Worm (Caenorhabditis elegans) whole organism, L1 larva: ENCODE measurements around the gene cutl-1.

Experiments used
- ama-1 ChIP-seq: fragments of 150-350 bp; optimal IDR thresholded peaks from 2 replicates; lab custom pipeline; 2014
- grh-1 ChIP-seq: fragments of 200-800 bp; sonication (Bioruptor generic); IDR thresholded peaks from 2 replicates; pipeline ENCODE4 v1.3.6; 2022; ENCODE audit warnings: missing genetic modification reagents, missing genetic modification characterization, missing compliant biosample characterization
- lsy-2 ChIP-seq, 2 experiments: fragments of 150-350 bp; optimal IDR thresholded peaks; 2 replicates each; lab custom pipeline; 2014; ENCODE audit warnings: missing biosample characterization in 2 of 2, missing genetic modification characterization in 2 of 2
- unc-98 ChIP-seq: fragments of 200-800 bp; sonication (Bioruptor generic); IDR thresholded peaks from 2 replicates; pipeline ENCODE4 v1.3.6; 2022; ENCODE audit warnings: missing genetic modification characterization, missing compliant biosample characterization
- zag-1 ChIP-seq: fragments of 150-350 bp; optimal IDR thresholded peaks from 2 replicates; lab custom pipeline; 2014; ENCODE audit warnings: missing biosample characterization, missing genetic modification characterization

DNA sequence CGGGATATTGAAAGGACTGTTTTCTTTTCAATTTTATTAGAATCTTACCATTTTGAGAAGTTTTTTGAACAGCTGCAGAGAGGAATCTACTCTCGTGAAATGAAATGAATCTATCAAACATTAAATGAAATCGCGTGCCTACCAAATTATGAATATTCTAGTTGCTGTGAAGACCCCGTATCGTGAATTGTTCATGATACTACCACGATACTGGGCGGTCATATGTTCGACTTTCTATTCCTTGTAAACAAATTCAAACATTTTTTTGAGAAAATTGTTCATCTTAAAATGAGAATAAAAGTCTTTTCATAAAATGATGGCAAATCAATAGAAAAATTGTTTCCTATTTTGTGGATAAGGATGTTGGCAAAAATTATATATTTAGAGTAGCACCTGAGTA, 20.1 kb downstream of the cutl-1 start, which contains the start of gene gcy-34:
- TF ChIP-seq zag-1 (no peak), unc-98 (GFP tag; lab: Robert Waterston, UW) (no peak), ama-1 (lab: Kevin White, UChicago) (no peak), lsy-2 (tag; optimal IDR thresholded peaks at IDR 0.05; lab: Kevin White, UChicago) (no peak), grh-1 (no peak)
